Worm (Caenorhabditis elegans) whole organism, L4/young adult: ENCODE measurements around the gene C03C10.5.

Source experiments
- W03F9.2 ChIP-seq: fragments of 150-350 bp; optimal IDR thresholded peaks from 2 replicates; lab custom pipeline; 2014; ENCODE audit warnings: missing biosample characterization, missing genetic modification characterization
- dao-5 ChIP-seq: sonication (generic microtip); optimal IDR thresholded peaks from 2 replicates; lab custom pipeline; 2016; ENCODE audit warnings: missing genotype, missing genetic modification characterization, moderate library complexity, missing compliant biosample characterization
- him-1 ChIP-seq: sonication (generic microtip); optimal IDR thresholded peaks from 2 replicates; lab custom pipeline; 2016; ENCODE audit warnings: missing genotype, missing genetic modification reagents, missing genetic modification characterization, missing compliant biosample characterization

DNA sequence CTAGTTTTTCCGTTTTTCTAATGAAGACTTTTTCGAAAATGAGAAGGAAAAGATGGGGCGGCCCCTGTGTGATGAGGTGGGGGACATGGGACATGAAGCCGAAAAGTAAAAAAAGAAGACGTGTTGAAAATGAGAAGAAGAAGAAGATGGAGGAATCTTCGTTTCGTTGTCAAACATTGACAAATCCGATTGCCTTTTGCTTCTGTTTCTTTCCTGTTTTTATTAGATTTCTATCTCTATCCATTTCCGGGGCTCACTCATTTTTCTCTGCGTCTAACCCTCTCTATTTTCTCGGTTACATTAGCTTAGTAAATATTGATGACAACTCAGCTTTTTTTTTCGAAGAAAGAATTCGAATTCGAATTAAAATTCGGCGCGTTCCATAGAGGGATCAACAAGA, 27.8 kb upstream of the C03C10.5 start:
- no peak for TF ChIP-seq him-1 (tag; lab: Kevin White, UChicago)
- TF ChIP-seq dao-5 (tag; lab: Kevin White, UChicago) = no peak
- TF ChIP-seq W03F9.2 = no peak
